Fruit fly (Drosophila melanogaster): ENCODE measurements around the gene CG14712.
A peak's percentile ranks its signal among the peaks of the same experiment; 100 is the strongest.

The CG14712 gene

dm6 chr3R:11646826-11647225 is 18.3 kb downstream of the CG14712 start:
- no peak for TF ChIP-seq N (GFP tag; optimal IDR thresholded peaks at IDR 0.05)
- TF ChIP-seq Dfd (GFP tag; optimal IDR thresholded peaks at IDR 0.05) = no peak
- no peak for TF ChIP-seq Vsx2 (GFP tag; optimal IDR thresholded peaks at IDR 0.05; ENCODE audit: partially characterized antibody)
- TF ChIP-seq fru (GFP tag; optimal IDR thresholded peaks at IDR 0.05) = no peak
- TF ChIP-seq dl (GFP tag; optimal IDR thresholded peaks at IDR 0.05; ENCODE audit: insufficient read depth in 1 of 2, partially characterized antibody in 2 of 2) = peak in 1 of 2 experiments; percentile 8
- TF ChIP-seq sv (GFP tag; optimal IDR thresholded peaks at IDR 0.05) = no peak
- no peak for TF ChIP-seq usp (GFP tag; optimal IDR thresholded peaks at IDR 0.05)
- no peak for TF ChIP-seq Mio (GFP tag; optimal IDR thresholded peaks at IDR 0.05)

dm6 chr3R:11648356-11649355 is 20.1 kb downstream of the CG14712 start:
- peak; percentile 13 for TF ChIP-seq sage (GFP tag; optimal IDR thresholded peaks at IDR 0.05)
- peak; percentile 22 for TF ChIP-seq tai (GFP tag; optimal IDR thresholded peaks at IDR 0.05)
- no peak for TF ChIP-seq brk (GFP tag; optimal IDR thresholded peaks at IDR 0.05)

DNA sequence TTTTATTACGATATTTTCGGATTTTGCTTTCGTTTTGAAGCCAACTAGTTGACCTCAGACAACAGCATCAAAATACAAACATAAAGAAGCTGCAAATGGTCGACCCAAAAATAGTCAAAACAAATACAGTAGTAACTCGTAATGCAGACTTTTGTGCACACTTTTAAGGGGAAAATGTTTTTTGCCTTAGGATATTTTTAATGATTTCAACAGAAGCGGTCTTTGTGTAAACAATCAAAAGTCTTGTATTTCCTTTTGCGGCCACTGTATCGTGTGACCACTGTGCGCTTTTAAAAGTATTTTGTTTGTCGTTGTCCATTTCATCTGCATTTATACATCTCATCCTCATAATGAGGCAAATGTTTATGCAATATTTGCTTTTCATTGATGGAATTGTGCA is 20.9 kb downstream of the CG14712 start:
- TF ChIP-seq foxo (GFP tag; optimal IDR thresholded peaks at IDR 0.05) = peak; percentile 56 to 90
- peak; percentile 90 for TF ChIP-seq Hnf4 (GFP tag; optimal IDR thresholded peaks at IDR 0.05)
- TF ChIP-seq GATAd (GFP tag; optimal IDR thresholded peaks at IDR 0.05) = peak; percentile 15
- TF ChIP-seq CG32264 (GFP tag; optimal IDR thresholded peaks at IDR 0.05) = peak; percentile 29
- peak; percentile 52 for TF ChIP-seq sage (GFP tag; optimal IDR thresholded peaks at IDR 0.05)
- no peak for TF ChIP-seq Hr78 (GFP tag; optimal IDR thresholded peaks at IDR 0.05)
- no peak for TF ChIP-seq Myc (optimal IDR thresholded peaks at IDR 0.05)
- TF ChIP-seq fru (GFP tag; optimal IDR thresholded peaks at IDR 0.05) = peak; percentile 79
- peak; percentile 88 for TF ChIP-seq h (GFP tag; optimal IDR thresholded peaks at IDR 0.05)
- no peak for TF ChIP-seq jim (GFP tag; optimal IDR thresholded peaks at IDR 0.05)
- no peak for TF ChIP-seq Vsx2 (GFP tag; optimal IDR thresholded peaks at IDR 0.05; ENCODE audit: partially characterized antibody)
- TF ChIP-seq Hr83 (GFP tag; optimal IDR thresholded peaks at IDR 0.05; ENCODE audit: poor library complexity, severe bottlenecking) = peak; percentile 65
- peak; percentile 31 for TF ChIP-seq dsf (GFP tag; optimal IDR thresholded peaks at IDR 0.05; ENCODE audit: borderline replicate concordance)
- no peak for TF ChIP-seq Mio (GFP tag; optimal IDR thresholded peaks at IDR 0.05)
- peak; percentile 79 for TF ChIP-seq Sp1 (GFP tag; optimal IDR thresholded peaks at IDR 0.05)
- TF ChIP-seq usp (GFP tag; optimal IDR thresholded peaks at IDR 0.05) = no peak
- TF ChIP-seq N (GFP tag; optimal IDR thresholded peaks at IDR 0.05) = no peak
- peak; percentile 88 for TF ChIP-seq rgr (GFP tag; optimal IDR thresholded peaks at IDR 0.05)
- TF ChIP-seq woc (GFP tag; optimal IDR thresholded peaks at IDR 0.05) = peak; percentile 62
- peak; percentile 86 for TF ChIP-seq HLH106 (tag; optimal IDR thresholded peaks at IDR 0.05)
- TF ChIP-seq br (GFP tag; optimal IDR thresholded peaks at IDR 0.05) = peak; percentile 88
- peak; percentile 88 for TF ChIP-seq tai (GFP tag; optimal IDR thresholded peaks at IDR 0.05)
- TF ChIP-seq CrebA (GFP tag; optimal IDR thresholded peaks at IDR 0.05; ENCODE audit: borderline replicate concordance) = no peak
- peak; percentile 74 for TF ChIP-seq Jra (GFP tag; optimal IDR thresholded peaks at IDR 0.05)
- no peak for TF ChIP-seq pan (optimal IDR thresholded peaks at IDR 0.05)
- TF ChIP-seq Rel (GFP tag; optimal IDR thresholded peaks at IDR 0.05) = peak; percentile 58
- no peak for TF ChIP-seq Rel (tag; optimal IDR thresholded peaks at IDR 0.05)
- no peak for TF ChIP-seq Abd-B (GFP tag; optimal IDR thresholded peaks at IDR 0.05)
- peak; percentile 87 for TF ChIP-seq OdsH (GFP tag; optimal IDR thresholded peaks at IDR 0.05)
- TF ChIP-seq Dif (GFP tag; optimal IDR thresholded peaks at IDR 0.05; ENCODE audit: partially characterized antibody) = no peak
- no peak for TF ChIP-seq dl (GFP tag; optimal IDR thresholded peaks at IDR 0.05; ENCODE audit: insufficient read depth in 1 of 2, partially characterized antibody in 2 of 2)
- TF ChIP-seq psq (GFP tag; optimal IDR thresholded peaks at IDR 0.05) = peak; percentile 71
- TF ChIP-seq brk (GFP tag; optimal IDR thresholded peaks at IDR 0.05) = peak; percentile 55
- peak; percentile 73 for TF ChIP-seq dmrt93B (GFP tag; optimal IDR thresholded peaks at IDR 0.05)
- TF ChIP-seq lola (GFP tag; optimal IDR thresholded peaks at IDR 0.05) = no peak
- TF ChIP-seq Dfd (GFP tag; optimal IDR thresholded peaks at IDR 0.05) = no peak
- peak; percentile 63 for TF ChIP-seq CG9705 (GFP tag; optimal IDR thresholded peaks at IDR 0.05)
- TF ChIP-seq sv (GFP tag; optimal IDR thresholded peaks at IDR 0.05) = peak; percentile 98
- TF ChIP-seq ey (GFP tag; optimal IDR thresholded peaks at IDR 0.05) = peak; percentile 88
